Worm (Caenorhabditis elegans): ENCODE measurements around the gene nex-3.

Gene nex-3

DNA sequence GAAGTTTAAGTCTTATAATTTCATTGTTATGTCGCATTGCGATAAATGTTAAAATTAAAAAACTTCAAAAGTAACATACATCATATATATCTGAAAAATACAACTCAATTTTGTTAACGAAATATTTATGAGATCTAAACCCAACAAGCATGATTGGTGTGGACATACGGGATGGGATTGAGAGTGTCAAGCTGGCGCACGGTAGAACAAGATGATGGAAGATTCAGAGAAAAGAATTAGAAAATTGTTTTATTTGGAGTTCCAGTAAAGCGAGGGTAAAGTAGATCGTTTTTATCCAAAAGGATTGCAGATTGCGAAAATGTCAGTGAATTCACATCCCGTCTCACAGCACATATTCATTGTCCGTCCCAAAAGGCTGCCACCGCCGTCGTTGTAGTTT is 34.9 kb downstream of the nex-3 start:
- no peak for TF ChIP-seq let-607 (tag; optimal IDR thresholded peaks at IDR 0.05)
- no peak for TF ChIP-seq dpl-1 (GFP tag; optimal IDR thresholded peaks at IDR 0.05)
- peak; percentile 77 for TF ChIP-seq attf-6 (GFP tag; IDR thresholded peaks at IDR 0.05)
- TF ChIP-seq C06A6.2 (GFP tag; conservative IDR thresholded peaks at IDR 0.05): no peak
- peak; percentile 57 for TF ChIP-seq rcor-1 (GFP tag; IDR thresholded peaks at IDR 0.05)
- no peak for TF ChIP-seq T26A5.8 (tag; optimal IDR thresholded peaks at IDR 0.05)
- no peak for TF ChIP-seq nhr-80 (tag; optimal IDR thresholded peaks at IDR 0.05)
- peak; percentile 67; the same call in 1 of the 2 replicates for TF ChIP-seq lin-26 (GFP tag; IDR thresholded peaks at IDR 0.05)
- TF ChIP-seq lsy-27 (tag; optimal IDR thresholded peaks at IDR 0.05; ENCODE audit: borderline replicate concordance, insufficient read depth): no peak
- TF ChIP-seq ets-4 (GFP tag; optimal IDR thresholded peaks at IDR 0.05): no peak
- no peak for TF ChIP-seq ztf-18 (tag; optimal IDR thresholded peaks at IDR 0.05)
- TF ChIP-seq unc-130 (GFP tag; optimal IDR thresholded peaks at IDR 0.05): peak; percentile 6
- TF ChIP-seq Y67H2A.10 (GFP tag; conservative IDR thresholded peaks at IDR 0.05): no peak
- TF ChIP-seq nfya-1 (tag; optimal IDR thresholded peaks at IDR 0.05; ENCODE audit: borderline replicate concordance, insufficient read depth): no peak
- no peak for TF ChIP-seq sdz-38 (tag; optimal IDR thresholded peaks at IDR 0.05)
- no peak for TF ChIP-seq sptf-2 (GFP tag; optimal IDR thresholded peaks at IDR 0.05)
- TF ChIP-seq pha-4 (tag; optimal IDR thresholded peaks at IDR 0.05): no peak
- peak; percentile 92; the same call in 1 of the 2 replicates for TF ChIP-seq B0336.3 (GFP tag; IDR thresholded peaks at IDR 0.05)
- TF ChIP-seq ekl-4 (GFP tag; IDR thresholded peaks at IDR 0.05): peak; percentile 83
- no peak for TF ChIP-seq ztf-25 (GFP tag; IDR thresholded peaks at IDR 0.05)
- TF ChIP-seq zfh-2 (GFP tag; conservative IDR thresholded peaks at IDR 0.05): no peak
- TF ChIP-seq lin-54 (GFP tag; optimal IDR thresholded peaks at IDR 0.05): peak; percentile 77
- TF ChIP-seq athp-1 (tag; optimal IDR thresholded peaks at IDR 0.05): no peak
- no peak for TF ChIP-seq ceh-79 (tag; optimal IDR thresholded peaks at IDR 0.05)
- TF ChIP-seq egl-18 (GFP tag; IDR thresholded peaks at IDR 0.05): no peak
- no peak for TF ChIP-seq F37B4.10 (GFP tag; IDR thresholded peaks at IDR 0.05)
- no peak for TF ChIP-seq aptf-3 (GFP tag; IDR thresholded peaks at IDR 0.05)
- no peak for TF ChIP-seq lag-1 (GFP tag; IDR thresholded peaks at IDR 0.05)
- no peak for TF ChIP-seq F55B11.4 (tag; optimal IDR thresholded peaks at IDR 0.05; ENCODE audit: borderline replicate concordance, insufficient read depth)
- TF ChIP-seq ama-1 (optimal IDR thresholded peaks at IDR 0.05): no peak
- TF ChIP-seq ama-1 (GFP tag; optimal IDR thresholded peaks at IDR 0.05): peak in 1 of 2 experiments; percentile 78
- TF ChIP-seq akir-1 (GFP tag; optimal IDR thresholded peaks at IDR 0.05): no peak
- TF ChIP-seq B0261.1 (tag; optimal IDR thresholded peaks at IDR 0.05): no peak
- peak; percentile 45; the same call in 1 of the 2 replicates for TF ChIP-seq ceh-100 (GFP tag; IDR thresholded peaks at IDR 0.05)
- TF ChIP-seq K11D2.4 (GFP tag; IDR thresholded peaks at IDR 0.05): no peak
- no peak for TF ChIP-seq aptf-2 (GFP tag; conservative IDR thresholded peaks at IDR 0.05)
- TF ChIP-seq ztf-26 (tag; optimal IDR thresholded peaks at IDR 0.05): no peak
- no peak for TF ChIP-seq mxl-1 (tag; optimal IDR thresholded peaks at IDR 0.05)
- TF ChIP-seq B0035.1 (tag; optimal IDR thresholded peaks at IDR 0.05): no peak
- peak; percentile 78 for TF ChIP-seq hrde-1 (tag; optimal IDR thresholded peaks at IDR 0.05; ENCODE audit: borderline replicate concordance)
- no peak for TF ChIP-seq somi-1 (GFP tag; optimal IDR thresholded peaks at IDR 0.05)
- peak in 1 of 2 experiments; percentile 19 for TF ChIP-seq rec-8 (tag; optimal IDR thresholded peaks at IDR 0.05)
- TF ChIP-seq lsl-1 (GFP tag; optimal IDR thresholded peaks at IDR 0.05): peak; percentile 28
- TF ChIP-seq Y53G8AR.9 (GFP tag; conservative IDR thresholded peaks at IDR 0.05): peak; percentile 82
- TF ChIP-seq gei-17 (GFP tag; optimal IDR thresholded peaks at IDR 0.05): no peak
- no peak for TF ChIP-seq T07F8.4 (tag; optimal IDR thresholded peaks at IDR 0.05)
- TF ChIP-seq lir-1 (GFP tag; conservative IDR thresholded peaks at IDR 0.05): no peak
- no peak for TF ChIP-seq hlh-26 (GFP tag; conservative IDR thresholded peaks at IDR 0.05)
- no peak for TF ChIP-seq Y79H2A.3 (GFP tag; conservative IDR thresholded peaks at IDR 0.05)
